Fruit fly (Drosophila melanogaster): Measurements from ENCODE around the gene fz2.

The fz2 gene

dm6 chr3L:19159894-19160293 is 75.3 kb downstream of the fz2 start (continued):
- TF ChIP-seq Lhr (GFP tag; optimal IDR thresholded peaks at IDR 0.05) (no peak), CG17568 (GFP tag; optimal IDR thresholded peaks at IDR 0.05) (peak; percentile 12), row (GFP tag; IDR thresholded peaks at IDR 0.05) (peak; percentile 49; the same call in 2 of the 3 replicates), CG14710 (tag; optimal IDR thresholded peaks at IDR 0.05) (peak; percentile 56), CG16863 (GFP tag; optimal IDR thresholded peaks at IDR 0.05) (peak; percentile 31), Hsf (GFP tag; optimal IDR thresholded peaks at IDR 0.05) (peak; percentile 38), CG1529 (GFP tag; optimal IDR thresholded peaks at IDR 0.05) (peak; percentile 6), Ada2b (GFP tag; IDR thresholded peaks at IDR 0.05) (peak; percentile 25; the same call in 1 of the 2 replicates), CG9797 (GFP tag; optimal IDR thresholded peaks at IDR 0.05) (no peak), NfI (GFP tag; optimal IDR thresholded peaks at IDR 0.05) (no peak), CG12391 (tag; optimal IDR thresholded peaks at IDR 0.05) (peak; percentile 55), CG9817 (tag; optimal IDR thresholded peaks at IDR 0.05) (no peak), CG17328 (GFP tag; IDR thresholded peaks at IDR 0.05) (peak; percentile 65), bsh (GFP tag; optimal IDR thresholded peaks at IDR 0.05) (peak; percentile 70 to 74), Neu2 (GFP tag; optimal IDR thresholded peaks at IDR 0.05; ENCODE audit: borderline replicate concordance) (no peak), HHEX (GFP tag; optimal IDR thresholded peaks at IDR 0.05) (peak; percentile 31), Awh (GFP tag; IDR thresholded peaks at IDR 0.05) (peak; percentile 58), ind (GFP tag; optimal IDR thresholded peaks at IDR 0.05) (no peak), CG10959 (GFP tag; IDR thresholded peaks at IDR 0.05) (peak; percentile 36; the same call in 1 of the 2 replicates), ap (GFP tag; IDR thresholded peaks at IDR 0.05) (0 out of 2 replicates have a peak, but pooled peaks have one; percentile 16), nom (GFP tag; optimal IDR thresholded peaks at IDR 0.05) (peak; percentile 82), ttk (GFP tag; IDR thresholded peaks at IDR 0.05) (peak; percentile 38; the same call in 1 of the 2 replicates), CG10366 (GFP tag; IDR thresholded peaks at IDR 0.05) (peak; percentile 46), Hmr (GFP tag; optimal IDR thresholded peaks at IDR 0.05) (no peak), CG11504 (tag; optimal IDR thresholded peaks at IDR 0.05) (peak; percentile 35), ranshi (GFP tag; IDR thresholded peaks at IDR 0.05) (peak; percentile 54; the same call in 1 of the 2 replicates), CG7786 (GFP tag; optimal IDR thresholded peaks at IDR 0.05) (peak; percentile 46), sisA (GFP tag; IDR thresholded peaks at IDR 0.05) (peak; percentile 34; the same call in 1 of the 2 replicates), CG12236 (GFP tag; optimal IDR thresholded peaks at IDR 0.05) (no peak), CG7987 (GFP tag; optimal IDR thresholded peaks at IDR 0.05) (no peak), nmo (GFP tag; optimal IDR thresholded peaks at IDR 0.05) (peak; percentile 49), peb (GFP tag; IDR thresholded peaks at IDR 0.05) (0 out of 2 replicates have a peak, but pooled peaks have one; percentile 15), CG2875 (GFP tag; optimal IDR thresholded peaks at IDR 0.05) (peak; percentile 6), CG11085 (GFP tag; IDR thresholded peaks at IDR 0.05) (no peak), slp2 (GFP tag; optimal IDR thresholded peaks at IDR 0.05) (no peak), CG17385 (GFP tag; optimal IDR thresholded peaks at IDR 0.05) (peak; percentile 8), CG31441 (GFP tag; IDR thresholded peaks at IDR 0.05) (peak; percentile 54; the same call in 1 of the 2 replicates), CG7556 (GFP tag; optimal IDR thresholded peaks at IDR 0.05) (no peak), zf30C (GFP tag; optimal IDR thresholded peaks at IDR 0.05) (peak; percentile 63), chm (GFP tag; IDR thresholded peaks at IDR 0.05) (no peak), CG14441 (GFP tag; IDR thresholded peaks at IDR 0.05) (no peak), CG2129 (GFP tag; IDR thresholded peaks at IDR 0.05; ENCODE audit: partially characterized antibody) (no peak), CG10462 (GFP tag; optimal IDR thresholded peaks at IDR 0.05) (peak; percentile 2), CG34224 (GFP tag; IDR thresholded peaks at IDR 0.05; ENCODE audit: partially characterized antibody) (no peak), CG1233 (GFP tag; optimal IDR thresholded peaks at IDR 0.05) (peak; percentile 14), E2f1 (GFP tag; IDR thresholded peaks at IDR 0.05) (peak; percentile 43; the same call in 1 of the 2 replicates), Oli (tag; optimal IDR thresholded peaks at IDR 0.05) (no peak), CG1603 (tag; optimal IDR thresholded peaks at IDR 0.05) (peak; percentile 52), CG6689 (GFP tag; IDR thresholded peaks at IDR 0.05) (peak; percentile 46; the same call in 1 of the 2 replicates)
